Worm (Caenorhabditis elegans): Measurements from ENCODE around the gene T10B5.8.

T10B5.8 gene

ce11 chrV:1841744-1842143 is at the start of gene T10B5.8:
Gene T10B5.8, plus strand, starts transcription at chrV:1842044.
- TF ChIP-seq nhr-237 (tag; optimal IDR thresholded peaks at IDR 0.05) (no peak), nhr-43 (tag; optimal IDR thresholded peaks at IDR 0.05; ENCODE audit: poor library complexity, severe bottlenecking) (no peak), nhr-67 (tag; optimal IDR thresholded peaks at IDR 0.05) (no peak), fkh-2 (tag; optimal IDR thresholded peaks at IDR 0.05) (no peak), elt-1 (tag; optimal IDR thresholded peaks at IDR 0.05) (no peak)

ce11 chrV:1794218-1794617 is 47.6 kb upstream of the T10B5.8 start, which contains the start of gene F36H9.1:
Gene F36H9.1, plus strand, starts transcription at chrV:1794518.
- TF ChIP-seq daf-12 (tag; optimal IDR thresholded peaks at IDR 0.05) = no peak
- no peak for TF ChIP-seq R02D3.7 (tag; optimal IDR thresholded peaks at IDR 0.05)
- no peak for TF ChIP-seq ZK546.5 (tag; optimal IDR thresholded peaks at IDR 0.05)
- TF ChIP-seq unc-39 (tag; optimal IDR thresholded peaks at IDR 0.05) = no peak
- TF ChIP-seq tbx-2 (tag; optimal IDR thresholded peaks at IDR 0.05) = no peak
- no peak for TF ChIP-seq fkh-10 (GFP tag; optimal IDR thresholded peaks at IDR 0.05)
- no peak for TF ChIP-seq nhr-23 (tag; optimal IDR thresholded peaks at IDR 0.05)
- no peak for TF ChIP-seq pha-4 (tag; optimal IDR thresholded peaks at IDR 0.05)
- TF ChIP-seq nhr-237 (tag; optimal IDR thresholded peaks at IDR 0.05) = no peak
- TF ChIP-seq ceh-28 (tag; optimal IDR thresholded peaks at IDR 0.05) = no peak
- TF ChIP-seq nhr-25 (tag; optimal IDR thresholded peaks at IDR 0.05) = no peak
- TF ChIP-seq ceh-16 (tag; optimal IDR thresholded peaks at IDR 0.05) = no peak
- TF ChIP-seq nhr-67 (tag; optimal IDR thresholded peaks at IDR 0.05) = no peak
- TF ChIP-seq aly-2 (tag; optimal IDR thresholded peaks at IDR 0.05) = no peak
- TF ChIP-seq nhr-12 (tag; optimal IDR thresholded peaks at IDR 0.05) = no peak
- TF ChIP-seq snpc-4 (tag; optimal IDR thresholded peaks at IDR 0.05) = no peak

DNA sequence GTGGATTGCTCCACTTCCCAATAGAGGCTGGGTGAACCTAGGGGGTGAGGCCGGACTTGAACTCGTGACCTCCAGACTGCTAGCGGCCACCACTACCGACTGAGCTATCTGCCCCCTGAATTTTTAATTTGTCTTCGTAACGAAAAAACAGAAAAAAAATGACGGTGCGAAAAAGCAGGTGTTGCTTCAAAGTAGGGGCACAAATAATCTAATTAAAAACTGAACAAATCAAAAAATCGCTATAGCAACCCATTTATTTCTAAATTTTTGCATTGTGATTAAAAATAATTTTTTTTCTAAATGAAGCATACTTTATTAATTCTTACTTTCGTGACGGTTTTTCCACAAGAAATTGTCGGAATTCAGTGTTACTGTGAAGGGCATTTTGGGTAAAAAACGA is 43.9 kb upstream of the T10B5.8 start, which contains the start of gene F36H9.10:
F36H9.10 (plus strand) TSS at position 301 of the 400 bp plus-strand sequence.
- no peak for TF ChIP-seq snpc-4 (tag; optimal IDR thresholded peaks at IDR 0.05)
- no peak for TF ChIP-seq ZK546.5 (tag; optimal IDR thresholded peaks at IDR 0.05)
- no peak for TF ChIP-seq ama-1 (optimal IDR thresholded peaks at IDR 0.05)
- no peak for TF ChIP-seq nhr-28 (tag; optimal IDR thresholded peaks at IDR 0.05)
- TF ChIP-seq elt-3 (tag; optimal IDR thresholded peaks at IDR 0.05) = no peak
- TF ChIP-seq aly-2 (tag; optimal IDR thresholded peaks at IDR 0.05) = no peak
- no peak for TF ChIP-seq nhr-67 (tag; optimal IDR thresholded peaks at IDR 0.05)
- no peak for TF ChIP-seq ceh-16 (tag; optimal IDR thresholded peaks at IDR 0.05)

ce11 chrV:1803043-1803442 is 38.8 kb upstream of the T10B5.8 start, which contains the start of gene srt-41:
Gene srt-41, minus strand, starts transcription at chrV:1803143.
- TF ChIP-seq nhr-237 (tag; optimal IDR thresholded peaks at IDR 0.05) (no peak), nhr-12 (tag; optimal IDR thresholded peaks at IDR 0.05) (no peak), nhr-23 (tag; optimal IDR thresholded peaks at IDR 0.05) (no peak), nhr-25 (tag; optimal IDR thresholded peaks at IDR 0.05) (no peak), pha-4 (tag; optimal IDR thresholded peaks at IDR 0.05) (no peak), ceh-16 (tag; optimal IDR thresholded peaks at IDR 0.05) (no peak), eor-1 (tag; optimal IDR thresholded peaks at IDR 0.05) (no peak)

DNA sequence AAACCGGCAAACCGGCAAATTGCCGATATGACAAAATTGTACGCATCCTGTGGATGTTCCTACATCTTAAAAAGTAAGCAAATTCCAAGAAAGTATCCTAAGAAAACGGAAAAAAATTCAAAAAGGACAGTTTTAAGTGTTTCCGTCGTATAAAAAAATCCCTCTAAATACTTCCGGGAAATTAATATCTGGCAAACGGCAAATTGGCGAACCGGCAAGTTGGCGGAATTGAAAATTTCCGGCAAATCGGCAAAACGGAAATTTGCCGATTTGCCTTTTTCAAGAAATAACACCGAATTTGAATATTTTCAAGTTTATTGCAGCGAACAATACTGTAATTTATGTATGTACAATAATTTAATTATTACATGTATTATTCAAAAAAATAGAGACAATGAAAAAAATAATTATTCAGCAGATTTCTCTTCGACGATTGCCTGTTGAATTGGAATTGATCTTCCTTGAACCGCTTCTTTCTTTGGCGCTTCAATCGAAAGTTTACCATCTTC is 37.8 kb upstream of the T10B5.8 start:
- TF ChIP-seq fkh-2 (tag; optimal IDR thresholded peaks at IDR 0.05) (no peak), nfya-1 (tag; optimal IDR thresholded peaks at IDR 0.05; ENCODE audit: insufficient read depth) (peak; percentile 12), ama-1 (optimal IDR thresholded peaks at IDR 0.05) (peak; percentile 92), pha-4 (tag; optimal IDR thresholded peaks at IDR 0.05) (peak; percentile 37)

- TF ChIP-seq mml-1 (tag; optimal IDR thresholded peaks at IDR 0.05) (no peak), ama-1 (optimal IDR thresholded peaks at IDR 0.05) (peak; percentile 95), ZK546.5 (tag; optimal IDR thresholded peaks at IDR 0.05) (no peak), ztf-4 (tag; optimal IDR thresholded peaks at IDR 0.05) (no peak), fkh-10 (GFP tag; optimal IDR thresholded peaks at IDR 0.05) (no peak), nhr-11 (tag; optimal IDR thresholded peaks at IDR 0.05) (no peak), jun-1 (tag; optimal IDR thresholded peaks at IDR 0.05) (no peak), eor-1 (tag; optimal IDR thresholded peaks at IDR 0.05) (peak in 1 of 2 experiments; percentile 69), skn-1 (tag; optimal IDR thresholded peaks at IDR 0.05) (peak; percentile 40), pqm-1 (tag; optimal IDR thresholded peaks at IDR 0.05) (no peak), daf-12 (tag; optimal IDR thresholded peaks at IDR 0.05) (no peak), tbx-2 (tag; optimal IDR thresholded peaks at IDR 0.05) (no peak), lsy-12 (tag; optimal IDR thresholded peaks at IDR 0.05) (peak; percentile 46), nhr-77 (tag; optimal IDR thresholded peaks at IDR 0.05) (no peak), nhr-67 (tag; optimal IDR thresholded peaks at IDR 0.05) (no peak), R02D3.7 (tag; optimal IDR thresholded peaks at IDR 0.05) (no peak), hmg-11 (tag; optimal IDR thresholded peaks at IDR 0.05) (peak; percentile 29), nhr-28 (tag; optimal IDR thresholded peaks at IDR 0.05) (no peak), ceh-28 (tag; optimal IDR thresholded peaks at IDR 0.05) (no peak), fos-1 (tag; optimal IDR thresholded peaks at IDR 0.05) (no peak), nhr-23 (tag; optimal IDR thresholded peaks at IDR 0.05) (no peak), snpc-4 (tag; optimal IDR thresholded peaks at IDR 0.05) (no peak), fkh-2 (tag; optimal IDR thresholded peaks at IDR 0.05) (no peak), nhr-237 (tag; optimal IDR thresholded peaks at IDR 0.05) (no peak), mdl-1 (tag; optimal IDR thresholded peaks at IDR 0.05) (no peak), nhr-43 (tag; optimal IDR thresholded peaks at IDR 0.05; ENCODE audit: poor library complexity, severe bottlenecking) (no peak), elt-3 (tag; optimal IDR thresholded peaks at IDR 0.05) (no peak), ceh-9 (tag; optimal IDR thresholded peaks at IDR 0.05) (no peak), lin-15B (tag; optimal IDR thresholded peaks at IDR 0.05) (no peak)
Measured at ce11 chrV:1804645-1805559, 36.9 kb upstream of the T10B5.8 start, which contains the start of the genes hsp-16.2 and hsp-16.41. Gene hsp-16.2, minus strand, starts transcription at chrV:1804957. Gene hsp-16.41, plus strand, starts transcription at chrV:1805178.

Measured in whole organism, L3 larva.